Worm (Caenorhabditis elegans) whole organism, mixed stage, embryonic: Measurements from ENCODE around the gene math-4.

Experiments
- mab-5 ChIP-seq: fragments of 150-350 bp; optimal IDR thresholded peaks from 2 replicates; lab custom pipeline; 2014; ENCODE audit warnings: missing biosample characterization, missing genetic modification characterization
- nhr-12 ChIP-seq: fragments of 150-350 bp; optimal IDR thresholded peaks from 2 replicates; lab custom pipeline; 2014; ENCODE audit warnings: missing biosample characterization, missing genetic modification characterization
- nhr-237 ChIP-seq: fragments of 150-350 bp; optimal IDR thresholded peaks from 2 replicates; lab custom pipeline; 2014; ENCODE audit warnings: missing biosample characterization, missing genetic modification characterization
- sem-2 ChIP-seq: fragments of 200-800 bp; sonication (Bioruptor generic); optimal IDR thresholded peaks from 2 replicates; lab custom pipeline; 2018; ENCODE audit warnings: mild to moderate bottlenecking, missing genetic modification characterization, missing compliant biosample characterization
- unc-120 ChIP-seq: sonication (generic microtip); optimal IDR thresholded peaks from 2 replicates; lab custom pipeline; 2017; ENCODE audit warnings: missing genetic modification characterization, missing compliant biosample characterization; ENCODE audit not compliant: poor library complexity, severe bottlenecking
- unc-62 ChIP-seq: fragments of 150-350 bp; optimal IDR thresholded peaks from 2 replicates; lab custom pipeline; 2014; ENCODE audit warnings: missing biosample characterization, missing genetic modification reagents, missing genetic modification characterization

DNA sequence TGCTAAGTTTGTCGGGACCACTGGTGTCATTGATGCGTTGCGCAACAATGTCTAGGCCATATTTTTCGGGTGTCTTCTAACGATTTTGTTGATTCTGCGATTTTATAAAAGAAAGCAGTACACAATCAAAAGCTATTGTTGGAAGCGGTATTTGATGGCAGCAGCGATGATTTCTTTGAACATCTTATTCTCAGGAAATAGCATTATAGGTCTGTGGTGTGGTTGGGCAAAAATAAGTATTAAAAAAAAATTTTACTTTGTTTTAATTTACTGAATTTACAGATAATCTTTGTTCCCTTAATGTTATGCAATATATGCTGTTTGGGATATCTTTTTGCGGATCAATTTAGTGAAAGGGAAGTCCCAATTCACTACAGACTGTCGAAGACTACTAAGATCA is 25.3 kb downstream of the math-4 start, which contains the start of gene F36H5.10:
- TF ChIP-seq unc-62 (GFP tag; lab: Kevin White, UChicago) = no peak
- no peak for TF ChIP-seq unc-120 (tag; lab: Kevin White, UChicago)
- no peak for TF ChIP-seq nhr-237 (tag; lab: Kevin White, UChicago)
- TF ChIP-seq sem-2 (GFP tag; lab: Kevin White, UChicago) = no peak
- TF ChIP-seq mab-5 (tag; lab: Kevin White, UChicago) = no peak
- no peak for TF ChIP-seq nhr-12 (tag; lab: Kevin White, UChicago)
